Worm (Caenorhabditis elegans) whole organism, L3 larva: ENCODE results near the gene T25B2.4.

Experiments used
- ama-1 ChIP-seq: fragments of 150-350 bp; optimal IDR thresholded peaks from 2 replicates; lab custom pipeline; 2018
- nhr-23 ChIP-seq: fragments of 150-350 bp; optimal IDR thresholded peaks from 2 replicates; lab custom pipeline; 2014; ENCODE audit warnings: missing biosample characterization, missing genetic modification reagents, missing genetic modification characterization

DNA sequence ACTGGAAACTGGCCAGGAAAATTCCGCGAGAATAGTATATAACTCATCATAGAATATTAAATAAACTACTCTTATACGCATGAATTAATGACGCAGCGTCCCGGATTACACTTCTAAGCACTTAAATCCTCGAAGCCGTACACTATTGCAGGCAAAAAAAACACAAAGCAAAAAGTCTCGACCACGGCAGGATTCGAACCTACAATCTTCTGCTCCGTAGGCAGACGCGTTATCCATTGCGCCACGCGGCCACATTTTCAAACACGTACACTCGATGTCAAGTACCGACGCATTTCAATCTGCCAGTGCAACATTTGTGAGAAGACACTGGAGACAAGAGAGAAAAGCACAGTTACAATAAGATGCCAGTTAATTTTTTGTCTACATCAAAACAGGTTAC is 41.8 kb downstream of the T25B2.4 start:
- TF ChIP-seq nhr-23 (tag; lab: Kevin White, UChicago): no peak
- TF ChIP-seq ama-1: no peak
